Worm (Caenorhabditis elegans) whole organism, L4/young adult: ENCODE results near the gene Y50E8A.12.

ENCODE experiments used
- W03F9.2 ChIP-seq: fragments of 150-350 bp; optimal IDR thresholded peaks from 2 replicates; lab custom pipeline; 2014; ENCODE audit warnings: missing biosample characterization, missing genetic modification characterization
- him-1 ChIP-seq: sonication (generic microtip); optimal IDR thresholded peaks from 2 replicates; lab custom pipeline; 2016; ENCODE audit warnings: missing genotype, missing genetic modification reagents, missing genetic modification characterization, missing compliant biosample characterization

DNA sequence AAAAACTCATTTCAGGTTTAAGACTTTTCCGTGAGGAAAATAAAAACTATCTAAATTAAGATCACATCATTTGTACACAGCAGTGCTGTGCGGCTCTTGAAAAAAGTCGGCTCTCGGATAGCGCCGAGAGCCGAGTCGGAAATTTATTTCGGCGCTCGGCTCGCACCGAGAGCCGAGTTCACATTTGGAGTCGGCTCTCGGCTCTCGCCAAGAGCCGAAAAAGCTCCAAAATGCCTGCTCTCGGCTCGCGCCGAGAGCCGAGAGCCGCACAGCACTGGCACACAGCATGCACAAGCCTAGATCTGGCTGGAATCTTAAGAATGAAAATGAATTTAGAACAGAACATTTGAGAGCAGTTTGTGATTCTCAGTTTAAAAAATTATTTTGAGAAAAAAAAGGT is 37.0 kb downstream of the Y50E8A.12 start:
- no peak for TF ChIP-seq him-1 (tag; lab: Kevin White, UChicago)
- no peak for TF ChIP-seq W03F9.2 (tag; lab: Kevin White, UChicago)
